Fruit fly (Drosophila melanogaster): ENCODE results near the gene CG33124.

DNA sequence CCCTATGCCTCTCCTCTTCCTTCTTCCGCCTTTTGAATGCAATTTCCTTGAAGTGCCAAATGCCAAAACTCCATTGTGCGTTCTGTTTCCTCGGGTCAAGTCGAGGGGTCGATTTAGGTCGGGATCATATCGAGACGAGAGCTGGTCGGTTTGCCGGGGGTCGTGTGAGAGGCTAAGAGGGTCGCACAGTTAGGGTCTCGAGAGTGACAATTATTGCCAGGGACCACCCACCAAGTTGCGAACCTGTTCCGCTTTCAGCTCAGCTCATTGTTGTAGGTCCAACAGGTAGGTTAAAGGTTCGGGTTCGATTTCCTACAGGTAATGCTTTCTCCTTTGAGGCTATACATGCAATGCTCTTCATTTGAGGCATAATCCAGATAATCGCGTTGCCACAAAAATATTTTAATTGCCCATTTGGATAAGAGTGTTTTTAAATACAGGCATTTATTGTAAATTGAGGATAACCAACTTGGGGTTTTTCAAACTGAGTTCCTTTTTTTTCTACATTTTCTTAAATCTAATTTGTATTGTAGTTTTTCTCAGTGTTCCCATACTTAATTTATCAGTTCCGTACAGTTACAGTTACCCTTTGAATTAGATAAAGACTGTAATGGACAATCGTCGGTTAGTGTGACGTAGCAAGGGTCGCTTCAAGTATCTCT, 36.3 kb downstream of the CG33124 start:
- TF ChIP-seq CG7045 (GFP tag; optimal IDR thresholded peaks at IDR 0.05) (no peak), CG33017 (tag; optimal IDR thresholded peaks at IDR 0.05) (no peak), Mnt (GFP tag; optimal IDR thresholded peaks at IDR 0.05) (no peak), toe (GFP tag; optimal IDR thresholded peaks at IDR 0.05) (no peak), CG5204 (GFP tag; optimal IDR thresholded peaks at IDR 0.05) (no peak), kay (GFP tag; ENCODE audit: borderline replicate concordance) (no peak), CG11617 (GFP tag; optimal IDR thresholded peaks at IDR 0.05) (no peak), Clk (GFP tag; optimal IDR thresholded peaks at IDR 0.05) (no peak), pad (GFP tag; optimal IDR thresholded peaks at IDR 0.05) (no peak), CG7101 (tag; optimal IDR thresholded peaks at IDR 0.05) (no peak), CG1620 (GFP tag; optimal IDR thresholded peaks at IDR 0.05) (no peak), CG14711 (tag; optimal IDR thresholded peaks at IDR 0.05) (no peak)
